Worm (Caenorhabditis elegans): ENCODE results near the gene F55C5.10.

ce11 chrV:12291587-12291986 lies 8.3 kb downstream of the F55C5.10 start, which contains the start of the genes srpa-68 and srh-16:
- TF ChIP-seq him-1 (tag; optimal IDR thresholded peaks at IDR 0.05) (peak; percentile 73), W03F9.2 (tag; optimal IDR thresholded peaks at IDR 0.05) (peak; percentile 92)

Measured in whole organism, L4/young adult.